Fruit fly (Drosophila melanogaster) whole organism, embryonic: ENCODE measurements around the gene Ac13E.

Source experiments
- BEAF-32 ChIP-seq: fragments of 200-800 bp; sonication (Bioruptor generic); optimal IDR thresholded peaks from 3 replicates; lab custom pipeline; 2017; ENCODE audit warnings: missing biosample characterization, missing genetic modification characterization, mild to moderate bottlenecking, moderate library complexity, missing genetic modification reagents
- Bgb ChIP-seq: fragments of 200-800 bp; sonication (Bioruptor generic); IDR thresholded peaks from 2 replicates; pipeline ENCODE4 v1.3.6; 2022; ENCODE audit warnings: missing biosample characterization, missing genetic modification characterization; ENCODE audit not compliant: partially characterized antibody
- CG12219 ChIP-seq: fragments of 200-800 bp; sonication (Bioruptor generic); optimal IDR thresholded peaks from 3 replicates; lab custom pipeline; 2018; ENCODE audit warnings: missing biosample characterization, mild to moderate bottlenecking, missing genetic modification characterization
- CG12391 ChIP-seq: fragments of 200-800 bp; sonication (Bioruptor generic); optimal IDR thresholded peaks from 3 replicates; lab custom pipeline; 2018; ENCODE audit warnings: missing biosample characterization, mild to moderate bottlenecking, missing genetic modification characterization, moderate library complexity
- CG14710 ChIP-seq: fragments of 200-800 bp; sonication (Bioruptor generic); optimal IDR thresholded peaks from 3 replicates; lab custom pipeline; 2019; ENCODE audit warnings: missing biosample characterization, mild to moderate bottlenecking, missing genetic modification characterization, moderate library complexity
- CG17186 ChIP-seq: fragments of 200-800 bp; sonication (Bioruptor generic); optimal IDR thresholded peaks from 3 replicates; lab custom pipeline; 2017; ENCODE audit warnings: missing biosample characterization, missing genetic modification reagents, missing genetic modification characterization
- CG17612 ChIP-seq: fragments of 200-800 bp; sonication (Bioruptor generic); IDR thresholded peaks from 2 replicates; pipeline ENCODE4 v1.3.6; 2022; ENCODE audit warnings: missing biosample characterization, missing genetic modification characterization
- CG17802 ChIP-seq: fragments of 200-800 bp; sonication (Bioruptor generic); optimal IDR thresholded peaks from 2 replicates; lab custom pipeline; 2018; ENCODE audit warnings: missing biosample characterization, mild to moderate bottlenecking, missing genetic modification characterization, moderate library complexity
- CG17912 ChIP-seq: fragments of 200-800 bp; sonication (Bioruptor generic); optimal IDR thresholded peaks from 2 replicates; lab custom pipeline; 2018; ENCODE audit warnings: missing biosample characterization, mild to moderate bottlenecking, missing genetic modification characterization
- CG31224 ChIP-seq: fragments of 200-800 bp; sonication (Bioruptor generic); IDR thresholded peaks from 2 replicates; pipeline ENCODE4 v1.3.6; 2022; ENCODE audit warnings: missing biosample characterization, missing genetic modification characterization
- CG32532 ChIP-seq: fragments of 200-800 bp; sonication (Bioruptor generic); IDR thresholded peaks from 2 replicates; pipeline ENCODE4 v1.3.6; 2022; ENCODE audit warnings: missing biosample characterization, missing genetic modification characterization
- CG3281 ChIP-seq: fragments of 200-800 bp; sonication (Bioruptor generic); optimal IDR thresholded peaks from 3 replicates; lab custom pipeline; 2017; ENCODE audit warnings: missing biosample characterization, mild to moderate bottlenecking, missing genetic modification characterization
- CG34422 ChIP-seq: fragments of 200-800 bp; sonication (Bioruptor generic); IDR thresholded peaks from 3 replicates; pipeline ENCODE4 v1.3.6; 2022; ENCODE audit warnings: missing biosample characterization, missing genetic modification characterization
- CG3838 ChIP-seq: fragments of 200-800 bp; sonication (Bioruptor generic); optimal IDR thresholded peaks from 3 replicates; lab custom pipeline; 2016; ENCODE audit warnings: missing biosample characterization, missing genetic modification characterization
- CG4328 ChIP-seq: fragments of 200-800 bp; sonication (Bioruptor generic); optimal IDR thresholded peaks from 3 replicates; lab custom pipeline; 2017; ENCODE audit warnings: missing biosample characterization, missing genetic modification reagents, missing genetic modification characterization
- CG5180 ChIP-seq: fragments of 200-800 bp; sonication (Bioruptor generic); optimal IDR thresholded peaks from 3 replicates; lab custom pipeline; 2017; ENCODE audit warnings: missing biosample characterization, missing genetic modification characterization, mild to moderate bottlenecking, moderate library complexity, missing genetic modification reagents
- CG5245 ChIP-seq: fragments of 200-800 bp; sonication (Bioruptor generic); optimal IDR thresholded peaks from 3 replicates; lab custom pipeline; 2016; ENCODE audit warnings: missing biosample characterization, missing genetic modification characterization
- CG7987 ChIP-seq: fragments of 200-800 bp; sonication (Bioruptor generic); optimal IDR thresholded peaks from 2 replicates; lab custom pipeline; 2018; ENCODE audit warnings: missing biosample characterization, mild to moderate bottlenecking, missing genetic modification characterization, moderate library complexity
- CG8281 ChIP-seq: fragments of 200-800 bp; sonication (Bioruptor generic); optimal IDR thresholded peaks from 2 replicates; lab custom pipeline; 2018; ENCODE audit warnings: missing biosample characterization, mild to moderate bottlenecking, missing genetic modification characterization, moderate library complexity
- CG9215 ChIP-seq: fragments of 200-800 bp; sonication (Bioruptor generic); IDR thresholded peaks from 2 replicates; pipeline ENCODE4 v1.3.6; 2022; ENCODE audit warnings: missing biosample characterization, missing genetic modification characterization
- CHES-1-like ChIP-seq: fragments of 200-800 bp; sonication (Bioruptor generic); optimal IDR thresholded peaks from 2 replicates; lab custom pipeline; 2016; ENCODE audit warnings: missing biosample characterization, missing genetic modification characterization
- Chrac-16 ChIP-seq: fragments of 200-800 bp; sonication (Bioruptor generic); optimal IDR thresholded peaks from 3 replicates; lab custom pipeline; 2016; ENCODE audit warnings: missing biosample characterization, missing genetic modification characterization
- Doc2 ChIP-seq: fragments of 200-800 bp; sonication (Bioruptor generic); IDR thresholded peaks from 2 replicates; pipeline ENCODE4 v1.3.6; 2022; ENCODE audit warnings: missing biosample characterization, missing genetic modification characterization
- HHEX ChIP-seq: fragments of 200-800 bp; sonication (Bioruptor generic); optimal IDR thresholded peaks from 3 replicates; lab custom pipeline; 2017; ENCODE audit warnings: missing biosample characterization, mild to moderate bottlenecking, missing genetic modification characterization, missing genetic modification reagents
- HLH3B ChIP-seq: fragments of 200-800 bp; sonication (Bioruptor generic); IDR thresholded peaks from 2 replicates; pipeline ENCODE4 v1.3.6; 2022; ENCODE audit warnings: missing biosample characterization, missing genetic modification characterization
- Hmr ChIP-seq: fragments of 200-800 bp; sonication (Bioruptor generic); optimal IDR thresholded peaks from 3 replicates; lab custom pipeline; 2017; ENCODE audit warnings: mild to moderate bottlenecking, missing biosample characterization, missing genetic modification reagents, missing genetic modification characterization
- Hsf ChIP-seq: fragments of 200-800 bp; sonication (Bioruptor generic); optimal IDR thresholded peaks from 3 replicates; lab custom pipeline; 2016; ENCODE audit warnings: missing biosample characterization, missing genetic modification characterization
- NC2β ChIP-seq: fragments of 200-800 bp; sonication (Bioruptor generic); optimal IDR thresholded peaks from 2 replicates; lab custom pipeline; 2016; ENCODE audit warnings: missing biosample characterization, missing genetic modification characterization
- Oli ChIP-seq: fragments of 200-800 bp; sonication (Bioruptor generic); optimal IDR thresholded peaks from 2 replicates; lab custom pipeline; 2018; ENCODE audit warnings: missing biosample characterization, mild to moderate bottlenecking, missing genetic modification characterization, moderate library complexity
- PHDP ChIP-seq: fragments of 200-800 bp; sonication (Bioruptor generic); optimal IDR thresholded peaks from 3 replicates; lab custom pipeline; 2018; ENCODE audit warnings: missing biosample characterization, mild to moderate bottlenecking, missing genetic modification characterization, moderate library complexity
- Ptx1 ChIP-seq: fragments of 200-800 bp; sonication (Bioruptor generic); IDR thresholded peaks from 2 replicates; pipeline ENCODE4 v1.3.6; 2022; ENCODE audit warnings: missing biosample characterization, missing genetic modification characterization
- Side ChIP-seq: fragments of 200-800 bp; sonication (Bioruptor generic); optimal IDR thresholded peaks from 2 replicates; lab custom pipeline; 2016; ENCODE audit warnings: missing biosample characterization, missing genetic modification characterization
- Trl ChIP-seq, 3 experiments: fragments of >200 bp in 2 of 3; fragments of 200-800 bp in 1 of 3; sonication (Bioruptor generic) in 1 of 3; optimal IDR thresholded peaks; 2 replicates in 1 of 3; 3 replicates in 2 of 3; lab custom pipeline; 2016 to 2017; ENCODE audit warnings: missing biosample characterization in 1 of 3, missing genetic modification characterization in 1 of 3
- Xrp1 ChIP-seq: fragments of 200-800 bp; sonication (Bioruptor generic); IDR thresholded peaks from 2 replicates; pipeline ENCODE4 v1.3.6; 2022; ENCODE audit warnings: missing biosample characterization, missing genetic modification characterization
- al ChIP-seq: fragments of 200-800 bp; sonication (Bioruptor generic); IDR thresholded peaks from 2 replicates; pipeline ENCODE4 v1.3.6; 2022; ENCODE audit warnings: missing biosample characterization, missing genetic modification characterization
- bab2 ChIP-seq: fragments of 200-800 bp; sonication (Bioruptor generic); optimal IDR thresholded peaks from 2 replicates; lab custom pipeline; 2016; ENCODE audit warnings: missing biosample characterization, missing genetic modification characterization
- cg ChIP-seq: fragments of 200-800 bp; sonication (Bioruptor generic); optimal IDR thresholded peaks from 3 replicates; lab custom pipeline; 2019; ENCODE audit warnings: missing biosample characterization, mild to moderate bottlenecking, missing genetic modification characterization, moderate library complexity
- chif ChIP-seq, 2 experiments: fragments of 200-800 bp; sonication (Bioruptor generic); optimal IDR thresholded peaks; 3 replicates each; lab custom pipeline; 2016; ENCODE audit warnings: missing biosample characterization in 2 of 2, missing genetic modification characterization in 2 of 2
- chn ChIP-seq: fragments of 200-800 bp; sonication (Bioruptor generic); optimal IDR thresholded peaks from 2 replicates; lab custom pipeline; 2016; ENCODE audit warnings: missing biosample characterization, missing genetic modification characterization
- croc ChIP-seq: fragments of 200-800 bp; sonication (Bioruptor generic); conservative IDR thresholded peaks from 3 replicates; pipeline ENCODE4 v1.3.6; 2022; ENCODE audit warnings: missing biosample characterization, missing genetic modification characterization
- cwo ChIP-seq: fragments of 200-800 bp; sonication (Bioruptor generic); optimal IDR thresholded peaks from 3 replicates; lab custom pipeline; 2017; ENCODE audit warnings: missing biosample characterization, missing genetic modification characterization, mild to moderate bottlenecking, moderate library complexity, missing genetic modification reagents
- dimm ChIP-seq: fragments of 200-800 bp; sonication (Bioruptor generic); IDR thresholded peaks from 2 replicates; pipeline ENCODE4 v1.3.6; 2022; ENCODE audit warnings: missing biosample characterization, missing genetic modification characterization
- eve ChIP-seq, 2 experiments: fragments of >200 bp; optimal IDR thresholded peaks; 2 replicates each; lab custom pipeline; 2017; ENCODE audit warnings: missing biosample characterization in 2 of 2, missing genetic modification characterization in 2 of 2
- fd3F ChIP-seq: fragments of 200-800 bp; sonication (Bioruptor generic); optimal IDR thresholded peaks from 2 replicates; lab custom pipeline; 2018; ENCODE audit warnings: missing biosample characterization, mild to moderate bottlenecking, missing genetic modification characterization, moderate library complexity
- gcm ChIP-seq: fragments of 200-800 bp; sonication (Bioruptor generic); optimal IDR thresholded peaks from 2 replicates; lab custom pipeline; 2019; ENCODE audit warnings: missing biosample characterization, mild to moderate bottlenecking, missing genetic modification characterization, moderate library complexity
- nerfin-2 ChIP-seq: fragments of 200-800 bp; sonication (Bioruptor generic); IDR thresholded peaks from 2 replicates; pipeline ENCODE4 v1.3.6; 2022; ENCODE audit warnings: missing biosample characterization, missing genetic modification characterization; ENCODE audit not compliant: partially characterized antibody
- nmo ChIP-seq: fragments of 200-800 bp; sonication (Bioruptor generic); optimal IDR thresholded peaks from 2 replicates; lab custom pipeline; 2018; ENCODE audit warnings: missing biosample characterization, mild to moderate bottlenecking, missing genetic modification characterization, moderate library complexity
- ranshi ChIP-seq: fragments of 200-800 bp; sonication (Bioruptor generic); IDR thresholded peaks from 2 replicates; pipeline ENCODE4 v1.3.6; 2022; ENCODE audit warnings: missing biosample characterization, missing genetic modification characterization
- unpg ChIP-seq: fragments of 200-800 bp; sonication (Bioruptor generic); optimal IDR thresholded peaks from 3 replicates; lab custom pipeline; 2018; ENCODE audit warnings: missing biosample characterization, mild to moderate bottlenecking, missing genetic modification characterization, moderate library complexity
- vvl ChIP-seq: fragments of 200-800 bp; sonication (Bioruptor generic); IDR thresholded peaks from 2 replicates; pipeline ENCODE4 v1.3.6; 2022; ENCODE audit warnings: missing biosample characterization, missing genetic modification characterization

The Ac13E gene

DNA sequence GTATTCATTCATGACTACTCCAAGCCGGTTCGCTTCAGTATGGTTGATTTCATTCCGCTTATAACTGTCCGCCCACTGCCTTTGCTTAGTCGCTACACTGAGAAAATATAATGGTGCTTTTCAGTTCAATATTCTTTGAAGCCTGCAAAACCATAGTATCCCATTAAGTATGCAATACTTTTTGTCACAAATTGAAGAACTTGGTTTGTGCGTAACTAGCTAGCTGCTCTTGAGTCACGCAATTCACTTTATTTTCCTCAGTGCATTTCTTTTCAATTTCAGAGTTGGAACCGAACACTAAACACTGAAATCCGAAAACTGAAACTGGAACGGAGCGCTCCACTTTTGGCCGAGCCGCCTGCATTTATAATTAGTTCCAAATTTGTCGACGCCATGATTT, 45.6 kb upstream of the Ac13E start (continued):
- TF ChIP-seq cwo (GFP tag; lab: Kevin White, UChicago), result peak; percentile 22
- TF ChIP-seq Ptx1 (GFP tag; lab: Robert Waterston, UW), result peak; percentile 68
- TF ChIP-seq CG3281 (GFP tag; lab: Kevin White, UChicago), result peak; percentile 8
- no peak for TF ChIP-seq nerfin-2 (GFP tag; lab: Robert Waterston, UW)
- no peak for TF ChIP-seq CG7987 (GFP tag; lab: Kevin White, UChicago)
- peak; percentile 48; the same call in 1 of the 2 replicates for TF ChIP-seq Xrp1
- TF ChIP-seq ranshi (GFP tag; lab: Robert Waterston, UW), result peak; percentile 42; the same call in 1 of the 2 replicates
- TF ChIP-seq CG17186 (GFP tag; lab: Kevin White, UChicago), result no peak
- TF ChIP-seq cg, result no peak
- peak; percentile 19 for TF ChIP-seq CG17802 (tag; lab: Kevin White, UChicago)
- peak; percentile 10 for TF ChIP-seq NC2β (GFP tag; lab: Kevin White, UChicago)
- peak; percentile 28 for TF ChIP-seq Hmr
- TF ChIP-seq CG12219 (GFP tag; lab: Kevin White, UChicago), result peak; percentile 43
- peak; percentile 67 for TF ChIP-seq Oli (tag; lab: Kevin White, UChicago)
- TF ChIP-seq CG17912 (GFP tag; lab: Kevin White, UChicago), result no peak
- peak; percentile 12 for TF ChIP-seq HHEX
- peak; percentile 71 for TF ChIP-seq vvl
- TF ChIP-seq CG12391 (tag; lab: Kevin White, UChicago), result peak; percentile 57
- TF ChIP-seq Side, result peak; percentile 29
- TF ChIP-seq Bgb, result no peak
- TF ChIP-seq eve (GFP tag; optimal IDR thresholded peaks at IDR 0.05; lab: Kevin White, UChicago), result peak in 1 of 2 experiments; percentile 69
- peak; percentile 21 for TF ChIP-seq Chrac-16 (GFP tag; lab: Kevin White, UChicago)
- TF ChIP-seq unpg (GFP tag; lab: Kevin White, UChicago), result peak; percentile 68
- TF ChIP-seq Doc2 (GFP tag; lab: Robert Waterston, UW), result no peak
- TF ChIP-seq Trl (optimal IDR thresholded peaks at IDR 0.05; lab: Kevin White, UChicago), result no peak
- TF ChIP-seq Trl (GFP tag; optimal IDR thresholded peaks at IDR 0.05; lab: Kevin White, UChicago), result peak; percentile 50
- peak; percentile 62 for TF ChIP-seq Hsf (GFP tag; lab: Kevin White, UChicago)
- TF ChIP-seq nmo (GFP tag; lab: Kevin White, UChicago), result peak; percentile 46
- peak; percentile 77 for TF ChIP-seq HLH3B (GFP tag; lab: Robert Waterston, UW)
- no peak for TF ChIP-seq CG3838 (GFP tag; lab: Kevin White, UChicago)
- TF ChIP-seq croc (GFP tag; lab: Robert Waterston, UW), result 0 out of 3 replicates have a peak, but pooled peaks have one; percentile 14
- peak; percentile 33 for TF ChIP-seq fd3F
- no peak for TF ChIP-seq al
- TF ChIP-seq chn, result peak; percentile 19
- peak; percentile 57 for TF ChIP-seq CG32532
- no peak for TF ChIP-seq dimm (GFP tag; lab: Robert Waterston, UW)
- TF ChIP-seq PHDP (tag; lab: Kevin White, UChicago), result peak; percentile 55
- TF ChIP-seq CG5180, result peak; percentile 33
- TF ChIP-seq CG4328, result no peak
- no peak for TF ChIP-seq CG17612 (GFP tag; lab: Robert Waterston, UW)
- TF ChIP-seq gcm, result peak; percentile 33
- TF ChIP-seq CG5245 (GFP tag; lab: Kevin White, UChicago), result peak; percentile 22
- peak; percentile 58 for TF ChIP-seq CG31224 (GFP tag; lab: Robert Waterston, UW)
- no peak for TF ChIP-seq BEAF-32 (GFP tag; lab: Kevin White, UChicago)
- peak; percentile 12 for TF ChIP-seq CHES-1-like (GFP tag; lab: Kevin White, UChicago)
- TF ChIP-seq CG8281 (tag; lab: Kevin White, UChicago), result peak; percentile 5
- 0 out of 3 replicates have a peak, but pooled peaks have one; percentile 24 for TF ChIP-seq CG34422 (GFP tag; lab: Robert Waterston, UW)
- TF ChIP-seq bab2, result peak; percentile 24
- peak; percentile 0 for TF ChIP-seq CG14710 (tag; lab: Kevin White, UChicago)
- TF ChIP-seq CG9215 (GFP tag; lab: Robert Waterston, UW), result peak; percentile 86
- TF ChIP-seq chif (GFP tag; optimal IDR thresholded peaks at IDR 0.05; lab: Kevin White, UChicago), result peak; percentile 12 to 40
